Worm (Caenorhabditis elegans) whole organism, late embryonic: ENCODE measurements around the gene set-15.

ENCODE experiments used
- C38D4.7 ChIP-seq: fragments of 200-800 bp; sonication (Bioruptor generic); optimal IDR thresholded peaks from 2 replicates; lab custom pipeline; 2018; ENCODE audit warnings: mild to moderate bottlenecking, missing genetic modification characterization, moderate library complexity, missing compliant biosample characterization
- F13H6.1 ChIP-seq: sonication (generic microtip); optimal IDR thresholded peaks from 2 replicates; lab custom pipeline; 2016; ENCODE audit warnings: missing genetic modification characterization, missing compliant biosample characterization
- K02D7.2 ChIP-seq: sonication (generic microtip); optimal IDR thresholded peaks from 2 replicates; lab custom pipeline; 2017; ENCODE audit warnings: mild to moderate bottlenecking, missing genetic modification characterization, missing compliant biosample characterization
- K09A11.1 ChIP-seq: sonication (generic microtip); optimal IDR thresholded peaks from 2 replicates; lab custom pipeline; 2017; ENCODE audit warnings: antibody characterized with exemption, mild to moderate bottlenecking, missing genetic modification characterization, missing compliant biosample characterization; ENCODE audit not compliant: insufficient read depth
- T23F11.4 ChIP-seq: fragments of 200-800 bp; sonication (Bioruptor generic); optimal IDR thresholded peaks from 2 replicates; lab custom pipeline; 2018; ENCODE audit warnings: mild to moderate bottlenecking, missing genetic modification characterization, missing compliant biosample characterization
- Y22D7AL.16 ChIP-seq: sonication (generic microtip); optimal IDR thresholded peaks from 2 replicates; lab custom pipeline; 2016; ENCODE audit warnings: missing genetic modification characterization, missing compliant biosample characterization
- ceh-14 ChIP-seq: sonication (generic microtip); optimal IDR thresholded peaks from 2 replicates; lab custom pipeline; 2016; ENCODE audit warnings: missing genotype, missing genetic modification characterization, missing compliant biosample characterization
- ceh-18 ChIP-seq: sonication (generic microtip); optimal IDR thresholded peaks from 2 replicates; lab custom pipeline; 2016; ENCODE audit warnings: missing genetic modification characterization, missing compliant biosample characterization
- ceh-19 ChIP-seq: fragments of 200-800 bp; sonication (Bioruptor generic); optimal IDR thresholded peaks from 2 replicates; lab custom pipeline; 2018; ENCODE audit warnings: mild to moderate bottlenecking, missing genetic modification characterization, missing compliant biosample characterization
- ceh-24 ChIP-seq: sonication (generic microtip); optimal IDR thresholded peaks from 2 replicates; lab custom pipeline; 2016; ENCODE audit warnings: mild to moderate bottlenecking, missing genetic modification characterization, missing compliant biosample characterization
- ceh-9 ChIP-seq: sonication (generic microtip); optimal IDR thresholded peaks from 2 replicates; lab custom pipeline; 2016; ENCODE audit warnings: mild to moderate bottlenecking, missing genetic modification characterization, inconsistent platforms, missing compliant biosample characterization
- dmd-4 ChIP-seq: sonication (generic microtip); optimal IDR thresholded peaks from 2 replicates; lab custom pipeline; 2016; ENCODE audit warnings: borderline replicate concordance, missing genetic modification characterization, missing compliant biosample characterization
- elt-4 ChIP-seq: sonication (generic microtip); optimal IDR thresholded peaks from 2 replicates; lab custom pipeline; 2016; ENCODE audit warnings: missing genetic modification characterization, missing compliant biosample characterization
- ets-4 ChIP-seq: sonication (generic microtip); optimal IDR thresholded peaks from 2 replicates; lab custom pipeline; 2016; ENCODE audit warnings: missing genetic modification characterization, missing compliant biosample characterization
- gmeb-2 ChIP-seq: sonication (generic microtip); optimal IDR thresholded peaks from 2 replicates; lab custom pipeline; 2016; ENCODE audit warnings: missing genetic modification characterization, inconsistent platforms, missing compliant biosample characterization
- hlh-13 ChIP-seq: fragments of 200-800 bp; sonication (Bioruptor generic); optimal IDR thresholded peaks from 2 replicates; lab custom pipeline; 2018; ENCODE audit warnings: mild to moderate bottlenecking, missing genetic modification characterization, missing compliant biosample characterization
- hlh-15 ChIP-seq: sonication (generic microtip); optimal IDR thresholded peaks from 2 replicates; lab custom pipeline; 2016; ENCODE audit warnings: missing genetic modification characterization, missing compliant biosample characterization
- hlh-30 ChIP-seq: sonication (generic microtip); optimal IDR thresholded peaks from 2 replicates; lab custom pipeline; 2017; ENCODE audit warnings: antibody characterized with exemption, missing genetic modification characterization, missing compliant biosample characterization; ENCODE audit not compliant: insufficient read depth
- lin-11 ChIP-seq: fragments of 200-800 bp; sonication (Bioruptor generic); optimal IDR thresholded peaks from 2 replicates; lab custom pipeline; 2018; ENCODE audit warnings: mild to moderate bottlenecking, missing genetic modification characterization, missing compliant biosample characterization
- madf-2 ChIP-seq: sonication (generic microtip); optimal IDR thresholded peaks from 2 replicates; lab custom pipeline; 2017; ENCODE audit warnings: missing genetic modification characterization, missing compliant biosample characterization
- mec-3 ChIP-seq: sonication (generic microtip); optimal IDR thresholded peaks from 2 replicates; lab custom pipeline; 2016; ENCODE audit warnings: borderline replicate concordance, missing genetic modification characterization, missing compliant biosample characterization
- nfya-1 ChIP-seq: sonication (generic microtip); optimal IDR thresholded peaks from 2 replicates; lab custom pipeline; 2017; ENCODE audit warnings: missing genetic modification characterization, mild to moderate bottlenecking, missing compliant biosample characterization, antibody characterized with exemption, moderate library complexity
- nhr-11 ChIP-seq: fragments of 150-350 bp; optimal IDR thresholded peaks from 2 replicates; lab custom pipeline; 2014; ENCODE audit warnings: missing biosample characterization, missing genetic modification characterization
- nhr-232 ChIP-seq: sonication (generic microtip); optimal IDR thresholded peaks from 2 replicates; lab custom pipeline; 2016; ENCODE audit warnings: missing genetic modification characterization, missing compliant biosample characterization
- npax-4 ChIP-seq: sonication (generic microtip); optimal IDR thresholded peaks from 2 replicates; lab custom pipeline; 2016; ENCODE audit warnings: missing genetic modification characterization, missing compliant biosample characterization
- odd-2 ChIP-seq: sonication (generic microtip); optimal IDR thresholded peaks from 2 replicates; lab custom pipeline; 2017; ENCODE audit warnings: antibody characterized with exemption, mild to moderate bottlenecking, missing genetic modification characterization, missing compliant biosample characterization
- pat-9 ChIP-seq: fragments of 200-800 bp; sonication (Bioruptor generic); optimal IDR thresholded peaks from 2 replicates; lab custom pipeline; 2018; ENCODE audit warnings: mild to moderate bottlenecking, missing genetic modification characterization, moderate library complexity, missing compliant biosample characterization
- pqm-1 ChIP-seq: sonication (generic microtip); optimal IDR thresholded peaks from 2 replicates; lab custom pipeline; 2016; ENCODE audit warnings: missing genetic modification characterization, missing compliant biosample characterization
- sdc-2 ChIP-seq: sonication (generic microtip); optimal IDR thresholded peaks from 2 replicates; lab custom pipeline; 2016; ENCODE audit warnings: missing genotype, missing genetic modification characterization, missing compliant biosample characterization
- sox-2 ChIP-seq: fragments of 200-800 bp; sonication (Bioruptor generic); IDR thresholded peaks from 2 replicates; pipeline ENCODE4 v1.3.6; 2022; ENCODE audit warnings: missing genetic modification reagents, missing genetic modification characterization, missing compliant biosample characterization
- tbx-2 ChIP-seq: sonication (generic microtip); optimal IDR thresholded peaks from 2 replicates; lab custom pipeline; 2016; ENCODE audit warnings: missing genetic modification characterization, missing compliant biosample characterization
- tbx-7 ChIP-seq: sonication (generic microtip); optimal IDR thresholded peaks from 2 replicates; lab custom pipeline; 2016; ENCODE audit warnings: missing genotype, missing genetic modification characterization, missing compliant biosample characterization
- unc-42 ChIP-seq: sonication (generic microtip); optimal IDR thresholded peaks from 2 replicates; lab custom pipeline; 2016; ENCODE audit warnings: missing genotype, missing genetic modification characterization, missing compliant biosample characterization
- unc-55 ChIP-seq: sonication (generic microtip); optimal IDR thresholded peaks from 2 replicates; lab custom pipeline; 2017; ENCODE audit warnings: missing biosample characterization, missing genetic modification reagents, missing genetic modification characterization
- unc-86 ChIP-seq: sonication (generic microtip); optimal IDR thresholded peaks from 2 replicates; lab custom pipeline; 2016; ENCODE audit warnings: missing genetic modification characterization, missing compliant biosample characterization
- ztf-16 ChIP-seq: sonication (generic microtip); optimal IDR thresholded peaks from 2 replicates; lab custom pipeline; 2017; ENCODE audit warnings: missing genetic modification characterization, missing compliant biosample characterization

set-15 gene

ce11 chrIV:4780129-4780528 lies at the start of gene set-15:
TSS of gene set-15 (minus strand) at chrIV:4780229.
- TF ChIP-seq npax-4 (tag; lab: Kevin White, UChicago) = no peak
- TF ChIP-seq sdc-2 = no peak
- no peak for TF ChIP-seq C38D4.7 (GFP tag; lab: Kevin White, UChicago)
- no peak for TF ChIP-seq unc-55 (GFP tag; lab: Kevin White, UChicago)
- no peak for TF ChIP-seq ceh-14 (tag; lab: Kevin White, UChicago)
- TF ChIP-seq K09A11.1 (tag; lab: Kevin White, UChicago) = no peak
- TF ChIP-seq pat-9 (tag; lab: Kevin White, UChicago) = no peak
- no peak for TF ChIP-seq ceh-19 (GFP tag; lab: Kevin White, UChicago)
- no peak for TF ChIP-seq nhr-11
- no peak for TF ChIP-seq ztf-16 (tag; lab: Kevin White, UChicago)
- TF ChIP-seq odd-2 (tag; lab: Kevin White, UChicago) = no peak
- TF ChIP-seq unc-86 = no peak
- TF ChIP-seq T23F11.4 (GFP tag; lab: Kevin White, UChicago) = no peak
- no peak for TF ChIP-seq elt-4 (tag; lab: Kevin White, UChicago)

ce11 chrIV:4829641-4830040 lies 49.6 kb upstream of the set-15 start:
- no peak for TF ChIP-seq hlh-30 (tag; lab: Kevin White, UChicago)
- no peak for TF ChIP-seq nhr-232 (tag; lab: Kevin White, UChicago)
- no peak for TF ChIP-seq sox-2 (GFP tag; lab: Robert Waterston, UW)
- no peak for TF ChIP-seq unc-42 (tag; lab: Kevin White, UChicago)
- no peak for TF ChIP-seq mec-3 (tag; lab: Kevin White, UChicago)
- no peak for TF ChIP-seq madf-2 (tag; lab: Kevin White, UChicago)
- TF ChIP-seq ceh-14 (tag; lab: Kevin White, UChicago) = no peak
- TF ChIP-seq pat-9 (tag; lab: Kevin White, UChicago) = no peak
- TF ChIP-seq ets-4 (tag; lab: Kevin White, UChicago) = no peak
- no peak for TF ChIP-seq dmd-4 (tag; lab: Kevin White, UChicago)

- TF ChIP-seq pqm-1 (tag; lab: Kevin White, UChicago) (no peak), ceh-18 (tag; lab: Kevin White, UChicago) (no peak), dmd-4 (tag; lab: Kevin White, UChicago) (no peak), C38D4.7 (GFP tag; lab: Kevin White, UChicago) (no peak), unc-42 (tag; lab: Kevin White, UChicago) (no peak)
- TF ChIP-seq, all 69 proteins: peak for 0
These were observed 47.2 kb upstream of the set-15 start, which contains the start of gene mpz-4 for ce11 chrIV:4827219-4827618. TSS of gene mpz-4 (minus strand) at chrIV:4827319.

ce11 chrIV:4821843-4822242 lies 41.8 kb upstream of the set-15 start:
- no peak for TF ChIP-seq Y22D7AL.16 (tag; lab: Kevin White, UChicago)
- TF ChIP-seq nfya-1 (tag; lab: Kevin White, UChicago) = no peak
- TF ChIP-seq tbx-7 = no peak
- no peak for TF ChIP-seq hlh-13 (GFP tag; lab: Kevin White, UChicago)
- TF ChIP-seq unc-86 = no peak
- TF ChIP-seq gmeb-2 (tag; lab: Kevin White, UChicago) = no peak
- TF ChIP-seq nhr-232 (tag; lab: Kevin White, UChicago) = no peak
- no peak for TF ChIP-seq unc-42 (tag; lab: Kevin White, UChicago)
- no peak for TF ChIP-seq ceh-9 (tag; lab: Kevin White, UChicago)
- no peak for TF ChIP-seq F13H6.1 (tag; lab: Kevin White, UChicago)
- no peak for TF ChIP-seq ets-4 (tag; lab: Kevin White, UChicago)
- no peak for TF ChIP-seq ceh-24 (tag; lab: Kevin White, UChicago)
- TF ChIP-seq lin-11 = no peak
- TF ChIP-seq K02D7.2 (tag; lab: Kevin White, UChicago) = no peak
- TF ChIP-seq tbx-2 (tag; lab: Kevin White, UChicago) = no peak
- TF ChIP-seq hlh-15 (tag; lab: Kevin White, UChicago) = no peak
